Fruit fly (Drosophila melanogaster) whole organism, adult: ENCODE results near the gene CG9016.

Experiments used
- CG11617 ChIP-seq: fragments of 200-800 bp; sonication (Bioruptor generic); optimal IDR thresholded peaks from 2 replicates; lab custom pipeline; 2017; ENCODE audit warnings: mild to moderate bottlenecking, missing biosample characterization, missing genetic modification reagents, missing genetic modification characterization
- CG12768 ChIP-seq: fragments of 200-800 bp; sonication (Bioruptor generic); optimal IDR thresholded peaks from 2 replicates; lab custom pipeline; 2017; ENCODE audit warnings: missing biosample characterization, missing genetic modification characterization, mild to moderate bottlenecking, moderate library complexity, missing genetic modification reagents
- CG14711 ChIP-seq: fragments of 200-800 bp; sonication (Bioruptor generic); optimal IDR thresholded peaks from 2 replicates; lab custom pipeline; 2018; ENCODE audit warnings: missing biosample characterization, mild to moderate bottlenecking, missing genetic modification characterization, moderate library complexity
- CG1620 ChIP-seq: fragments of 200-800 bp; sonication (Bioruptor generic); optimal IDR thresholded peaks from 2 replicates; lab custom pipeline; 2016; ENCODE audit warnings: missing biosample characterization, missing genetic modification characterization
- CG33017 ChIP-seq: fragments of 200-800 bp; sonication (Bioruptor generic); optimal IDR thresholded peaks from 2 replicates; lab custom pipeline; 2018; ENCODE audit warnings: missing biosample characterization, mild to moderate bottlenecking, missing genetic modification characterization, moderate library complexity
- CG5204 ChIP-seq: fragments of 200-800 bp; sonication (Bioruptor generic); optimal IDR thresholded peaks from 2 replicates; lab custom pipeline; 2016; ENCODE audit warnings: missing biosample characterization, missing genetic modification characterization
- CG7045 ChIP-seq: fragments of 200-800 bp; sonication (Bioruptor generic); optimal IDR thresholded peaks from 2 replicates; lab custom pipeline; 2017; ENCODE audit warnings: missing biosample characterization, mild to moderate bottlenecking, missing genetic modification characterization
- CG7101 ChIP-seq: fragments of 200-800 bp; sonication (Bioruptor generic); optimal IDR thresholded peaks from 2 replicates; lab custom pipeline; 2018; ENCODE audit warnings: missing biosample characterization, mild to moderate bottlenecking, missing genetic modification characterization, moderate library complexity
- Clk ChIP-seq: fragments of 200-800 bp; sonication (Bioruptor generic); optimal IDR thresholded peaks from 2 replicates; lab custom pipeline; 2017; ENCODE audit warnings: missing biosample characterization, missing genetic modification characterization
- Crg-1 ChIP-seq: fragments of 200-800 bp; sonication (Bioruptor generic); optimal IDR thresholded peaks from 2 replicates; lab custom pipeline; 2016; ENCODE audit warnings: missing biosample characterization, missing genetic modification characterization
- Hr96 ChIP-seq: fragments of 200-800 bp; sonication (Bioruptor generic); optimal IDR thresholded peaks from 2 replicates; lab custom pipeline; 2016; ENCODE audit warnings: missing biosample characterization, missing genetic modification characterization
- Mnt ChIP-seq: fragments of 200-800 bp; sonication (Bioruptor generic); optimal IDR thresholded peaks from 2 replicates; lab custom pipeline; 2016; ENCODE audit warnings: missing biosample characterization, mild to moderate bottlenecking, missing genetic modification characterization
- bab1 ChIP-seq: fragments of 200-800 bp; sonication (Bioruptor generic); optimal IDR thresholded peaks from 3 replicates; lab custom pipeline; 2019; ENCODE audit warnings: missing biosample characterization, mild to moderate bottlenecking, missing genetic modification characterization, moderate library complexity
- cic ChIP-seq: fragments of 200-800 bp; sonication (Bioruptor generic); optimal IDR thresholded peaks from 2 replicates; lab custom pipeline; 2017; ENCODE audit warnings: missing biosample characterization, mild to moderate bottlenecking, missing genetic modification characterization, moderate library complexity
- cnc ChIP-seq, 2 experiments: fragments of >200 bp; optimal IDR thresholded peaks; 2 replicates each; lab custom pipeline; 2017
- kay ChIP-seq: fragments of 200-800 bp; sonication (Bioruptor generic); peaks from one replicate; lab custom pipeline; 2016; ENCODE audit warnings: missing biosample characterization, missing genetic modification characterization, borderline replicate concordance
- ovo ChIP-seq: fragments of 200-800 bp; sonication (Bioruptor generic); optimal IDR thresholded peaks from 2 replicates; lab custom pipeline; 2016; ENCODE audit warnings: missing biosample characterization, missing genetic modification characterization
- pad ChIP-seq: fragments of 200-800 bp; sonication (Bioruptor generic); optimal IDR thresholded peaks from 3 replicates; lab custom pipeline; 2017; ENCODE audit warnings: missing biosample characterization, missing genetic modification characterization, mild to moderate bottlenecking, moderate library complexity, missing genetic modification reagents
- tj ChIP-seq: fragments of 200-800 bp; sonication (Bioruptor generic); optimal IDR thresholded peaks from 3 replicates; lab custom pipeline; 2017; ENCODE audit warnings: missing biosample characterization, mild to moderate bottlenecking, missing genetic modification characterization, moderate library complexity
- toe ChIP-seq: fragments of 200-800 bp; sonication (Bioruptor generic); optimal IDR thresholded peaks from 2 replicates; lab custom pipeline; 2016; ENCODE audit warnings: missing biosample characterization, missing genetic modification characterization

Gene CG9016

DNA sequence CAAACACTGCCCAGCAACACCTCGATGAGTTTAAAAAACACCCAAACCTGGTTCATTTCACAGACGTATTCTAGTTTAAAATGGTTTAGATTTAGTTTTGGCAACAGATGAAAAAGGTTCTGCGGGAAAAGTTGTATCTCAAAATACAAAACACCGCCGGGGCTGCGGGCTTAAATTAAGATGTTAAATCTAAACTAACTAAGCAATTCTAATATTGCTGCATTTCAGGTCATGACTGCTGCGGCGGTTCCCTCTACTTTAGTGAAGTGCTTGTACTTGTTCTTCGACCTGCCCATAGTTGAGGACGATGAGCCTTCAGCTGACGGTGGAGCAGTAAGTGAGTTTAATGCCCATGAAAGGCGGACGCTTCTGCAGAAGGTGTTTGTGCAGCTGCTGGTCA lies 13.3 kb downstream of the CG9016 start, which contains the start of gene CG14000:
Gene CG14000, minus strand, starts transcription at position 101 of the 400 bp plus-strand sequence.
- TF ChIP-seq CG1620 (no peak), CG7101 (no peak), CG14711 (tag; lab: Kevin White, UChicago) (no peak), cnc (optimal IDR thresholded peaks at IDR 0.05; lab: Kevin White, UChicago) (no peak), cic (GFP tag; lab: Kevin White, UChicago) (no peak), CG5204 (GFP tag; lab: Kevin White, UChicago) (no peak), Hr96 (GFP tag; lab: Kevin White, UChicago) (no peak), CG33017 (tag; lab: Kevin White, UChicago) (no peak), tj (no peak), pad (GFP tag; lab: Kevin White, UChicago) (no peak), ovo (GFP tag; lab: Kevin White, UChicago) (no peak), Crg-1 (GFP tag; lab: Kevin White, UChicago) (no peak), kay (no peak), CG7045 (no peak), CG12768 (GFP tag; lab: Kevin White, UChicago) (no peak), toe (GFP tag; lab: Kevin White, UChicago) (no peak), CG11617 (GFP tag; lab: Kevin White, UChicago) (no peak)

- TF ChIP-seq toe (GFP tag; lab: Kevin White, UChicago) (peak; percentile 9), CG12768 (GFP tag; lab: Kevin White, UChicago) (peak; percentile 40), bab1 (peak; percentile 55), Crg-1 (GFP tag; lab: Kevin White, UChicago) (peak; percentile 52), ovo (GFP tag; lab: Kevin White, UChicago) (peak; percentile 82), CG14711 (tag; lab: Kevin White, UChicago) (peak; percentile 27), Mnt (GFP tag; lab: Kevin White, UChicago) (no peak), Clk (no peak), CG5204 (GFP tag; lab: Kevin White, UChicago) (peak; percentile 14), pad (GFP tag; lab: Kevin White, UChicago) (peak; percentile 57), CG11617 (GFP tag; lab: Kevin White, UChicago) (no peak), kay (peak; percentile 71), cic (GFP tag; lab: Kevin White, UChicago) (peak; percentile 97), CG7045 (peak; percentile 18), Hr96 (GFP tag; lab: Kevin White, UChicago) (peak; percentile 56), cnc (optimal IDR thresholded peaks at IDR 0.05; lab: Kevin White, UChicago) (no peak), CG1620 (peak; percentile 58), CG7101 (peak; percentile 47), CG33017 (tag; lab: Kevin White, UChicago) (no peak), tj (peak; percentile 84)
Measured at dm6 chr2L:5906893-5907850, 16.3 kb downstream of the CG9016 start, which contains the start of gene bchs. TSS of gene bchs (plus strand) at chr2L:5907169.

DNA sequence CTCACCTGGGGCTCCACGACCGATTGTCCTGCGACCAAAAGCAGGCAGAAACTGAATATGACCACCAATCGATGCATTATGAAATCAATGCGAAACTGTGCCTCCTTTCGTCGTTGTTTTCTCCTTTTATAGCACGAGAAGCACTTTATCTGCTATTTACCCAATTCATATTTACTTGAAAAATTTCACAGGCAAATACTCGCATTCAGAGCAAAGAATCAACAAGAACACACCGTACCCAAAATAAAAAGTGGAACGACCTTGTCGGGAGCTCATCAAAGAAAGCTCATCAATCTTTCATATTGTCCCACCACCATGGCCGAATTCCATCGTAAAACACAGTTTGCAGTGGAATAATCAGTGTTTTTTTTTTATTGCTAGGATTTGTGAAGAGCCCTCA lies 18.9 kb downstream of the CG9016 start, which contains the start of gene CG9021:
Gene CG9021, minus strand, starts transcription at position 105 of the 400 bp plus-strand sequence.
- no peak for TF ChIP-seq Clk
- no peak for TF ChIP-seq toe (GFP tag; lab: Kevin White, UChicago)

DNA sequence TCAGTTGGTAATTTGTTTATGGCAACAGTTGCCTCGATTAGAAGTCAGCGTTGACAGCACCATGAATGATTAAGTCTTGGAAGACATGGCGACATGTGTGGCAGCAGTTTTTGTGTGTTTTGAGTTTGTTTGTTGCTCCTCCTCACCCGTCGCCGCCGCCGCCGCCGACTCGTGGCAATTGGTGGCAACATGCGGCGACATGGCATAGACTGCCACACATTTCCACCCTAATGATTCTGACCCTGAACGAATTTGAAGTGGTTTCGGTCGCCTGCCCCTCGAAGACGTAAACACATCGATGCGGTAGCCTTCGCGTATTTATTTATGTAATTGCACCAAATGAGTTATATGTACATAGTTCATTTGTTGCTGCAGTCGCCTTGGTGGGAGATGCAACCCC lies 20.6 kb downstream of the CG9016 start:
- TF ChIP-seq CG7101 (no peak), Clk (no peak), cic (GFP tag; lab: Kevin White, UChicago) (no peak), pad (GFP tag; lab: Kevin White, UChicago) (no peak), Crg-1 (GFP tag; lab: Kevin White, UChicago) (no peak), ovo (GFP tag; lab: Kevin White, UChicago) (no peak), CG11617 (GFP tag; lab: Kevin White, UChicago) (no peak), tj (no peak), CG7045 (no peak), CG12768 (GFP tag; lab: Kevin White, UChicago) (no peak), kay (no peak), CG5204 (GFP tag; lab: Kevin White, UChicago) (no peak), toe (GFP tag; lab: Kevin White, UChicago) (no peak), Hr96 (GFP tag; lab: Kevin White, UChicago) (no peak), bab1 (no peak), CG14711 (tag; lab: Kevin White, UChicago) (no peak), Mnt (GFP tag; lab: Kevin White, UChicago) (no peak), CG33017 (tag; lab: Kevin White, UChicago) (no peak), cnc (optimal IDR thresholded peaks at IDR 0.05; lab: Kevin White, UChicago) (no peak), CG1620 (no peak)

DNA sequence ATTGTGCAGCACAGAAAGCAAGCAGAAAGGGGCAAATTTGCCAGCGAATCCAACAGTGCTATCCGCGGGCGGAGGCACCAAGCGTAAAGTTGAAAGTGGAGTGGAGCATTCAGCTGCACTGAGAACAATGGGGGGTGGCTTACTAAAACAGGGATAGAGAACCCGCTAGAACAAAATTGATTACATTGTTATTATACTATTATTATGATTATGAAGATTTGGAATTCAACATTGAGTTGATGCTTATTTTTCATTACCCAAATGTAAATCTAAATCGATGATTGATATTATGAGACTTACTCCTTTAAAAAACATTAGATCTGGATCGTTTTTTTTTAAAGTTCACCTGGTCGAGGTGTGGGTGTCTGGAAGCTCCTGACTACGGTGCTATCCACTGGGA lies 21.9 kb downstream of the CG9016 start:
- no peak for TF ChIP-seq pad (GFP tag; lab: Kevin White, UChicago)
- TF ChIP-seq Hr96 (GFP tag; lab: Kevin White, UChicago), result no peak
- no peak for TF ChIP-seq ovo (GFP tag; lab: Kevin White, UChicago)
- no peak for TF ChIP-seq CG7045
- TF ChIP-seq CG11617 (GFP tag; lab: Kevin White, UChicago), result no peak
- no peak for TF ChIP-seq bab1
